Worm (Caenorhabditis elegans) whole organism, L4/young adult: ENCODE data around the gene K12H4.2.

ENCODE experiments used
- W03F9.2 ChIP-seq: fragments of 150-350 bp; optimal IDR thresholded peaks from 2 replicates; lab custom pipeline; 2014; ENCODE audit warnings: missing biosample characterization, missing genetic modification characterization
- dao-5 ChIP-seq: sonication (generic microtip); optimal IDR thresholded peaks from 2 replicates; lab custom pipeline; 2016; ENCODE audit warnings: missing genotype, missing genetic modification characterization, moderate library complexity, missing compliant biosample characterization
- him-1 ChIP-seq: sonication (generic microtip); optimal IDR thresholded peaks from 2 replicates; lab custom pipeline; 2016; ENCODE audit warnings: missing genotype, missing genetic modification reagents, missing genetic modification characterization, missing compliant biosample characterization

DNA sequence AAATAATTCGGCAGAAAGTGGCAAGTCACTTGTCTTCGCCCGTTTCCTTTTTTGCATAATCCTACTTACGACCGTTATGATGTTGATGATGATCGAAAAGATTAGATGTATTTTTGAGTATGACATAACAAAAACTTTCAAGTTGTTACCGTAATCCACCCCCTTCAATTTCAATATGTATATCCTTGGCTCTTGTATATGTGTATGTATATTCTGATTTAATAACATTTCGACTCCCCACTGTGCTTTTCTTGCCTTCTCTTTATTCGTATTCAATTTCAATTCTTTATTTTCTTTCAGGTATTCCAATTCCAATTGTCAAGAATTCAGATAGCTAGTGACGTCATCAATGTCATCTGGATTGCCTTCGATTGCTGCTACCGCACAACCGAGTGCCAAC, 19.5 kb downstream of the K12H4.2 start, which contains the start of gene pros-1:
- TF ChIP-seq W03F9.2 (tag; lab: Kevin White, UChicago): no peak
- no peak for TF ChIP-seq dao-5 (tag; lab: Kevin White, UChicago)
- TF ChIP-seq him-1 (tag; lab: Kevin White, UChicago): no peak
